Fruit fly (Drosophila melanogaster) whole organism, embryonic: ENCODE data around the gene serp.

Experiments used
- Awh ChIP-seq: fragments of 200-800 bp; sonication (Bioruptor generic); IDR thresholded peaks from 2 replicates; pipeline ENCODE4, ENCODE4 v1.3.6; 2022; ENCODE audit warnings: missing biosample characterization, missing genetic modification characterization
- CG10959 ChIP-seq: fragments of 200-800 bp; sonication (Bioruptor generic); IDR thresholded peaks from 2 replicates; pipeline ENCODE4 v1.3.6; 2022; ENCODE audit warnings: missing biosample characterization, missing genetic modification characterization
- CG13424 ChIP-seq: fragments of 200-800 bp; sonication (Bioruptor generic); optimal IDR thresholded peaks from 2 replicates; lab custom pipeline; 2019; ENCODE audit warnings: missing biosample characterization, mild to moderate bottlenecking, missing genetic modification characterization, moderate library complexity
- CG13894 ChIP-seq: fragments of 200-800 bp; sonication (Bioruptor generic); optimal IDR thresholded peaks from 3 replicates; lab custom pipeline; 2018; ENCODE audit warnings: missing biosample characterization, mild to moderate bottlenecking, missing genetic modification characterization, moderate library complexity
- CG1529 ChIP-seq: fragments of 200-800 bp; sonication (Bioruptor generic); optimal IDR thresholded peaks from 3 replicates; lab custom pipeline; 2018; ENCODE audit warnings: missing biosample characterization, missing genetic modification characterization
- CG16815 ChIP-seq: fragments of 200-800 bp; sonication (Bioruptor generic); optimal IDR thresholded peaks from 3 replicates; lab custom pipeline; 2017; ENCODE audit warnings: missing biosample characterization, mild to moderate bottlenecking, missing genetic modification characterization
- CG17385 ChIP-seq: fragments of 200-800 bp; sonication (Bioruptor generic); optimal IDR thresholded peaks from 3 replicates; lab custom pipeline; 2018; ENCODE audit warnings: missing biosample characterization, mild to moderate bottlenecking, missing genetic modification characterization
- CG17802 ChIP-seq: fragments of 200-800 bp; sonication (Bioruptor generic); optimal IDR thresholded peaks from 2 replicates; lab custom pipeline; 2018; ENCODE audit warnings: missing biosample characterization, mild to moderate bottlenecking, missing genetic modification characterization, moderate library complexity
- CG17912 ChIP-seq: fragments of 200-800 bp; sonication (Bioruptor generic); optimal IDR thresholded peaks from 2 replicates; lab custom pipeline; 2018; ENCODE audit warnings: missing biosample characterization, mild to moderate bottlenecking, missing genetic modification characterization
- CG18262 ChIP-seq: fragments of 200-800 bp; optimal IDR thresholded peaks from 3 replicates; lab custom pipeline; 2019; ENCODE audit warnings: missing biosample characterization, mild to moderate bottlenecking, missing genetic modification characterization, moderate library complexity
- CG2678 ChIP-seq: fragments of 200-800 bp; sonication (Bioruptor generic); optimal IDR thresholded peaks from 3 replicates; lab custom pipeline; 2019; ENCODE audit warnings: missing biosample characterization, mild to moderate bottlenecking, missing genetic modification characterization, moderate library complexity
- CG34376 ChIP-seq: fragments of 200-800 bp; sonication (Bioruptor generic); optimal IDR thresholded peaks from 2 replicates; lab custom pipeline; 2018; ENCODE audit warnings: missing biosample characterization, mild to moderate bottlenecking, missing genetic modification characterization
- CG4404 ChIP-seq: fragments of 200-800 bp; sonication (Bioruptor generic); IDR thresholded peaks from 2 replicates; pipeline ENCODE4 v1.3.6; 2022; ENCODE audit warnings: missing biosample characterization, missing genetic modification characterization
- CG4707 ChIP-seq: fragments of 200-800 bp; sonication (Bioruptor generic); optimal IDR thresholded peaks from 2 replicates; lab custom pipeline; 2018; ENCODE audit warnings: missing biosample characterization, mild to moderate bottlenecking, missing genetic modification characterization, moderate library complexity
- CG4820 ChIP-seq: fragments of 200-800 bp; sonication (Bioruptor generic); optimal IDR thresholded peaks from 3 replicates; lab custom pipeline; 2016; ENCODE audit warnings: missing biosample characterization, missing genetic modification characterization
- CG8388 ChIP-seq: fragments of 200-800 bp; sonication (Bioruptor generic); optimal IDR thresholded peaks from 2 replicates; lab custom pipeline; 2019; ENCODE audit warnings: missing biosample characterization, mild to moderate bottlenecking, missing genetic modification characterization, moderate library complexity
- Chrac-16 ChIP-seq: fragments of 200-800 bp; sonication (Bioruptor generic); optimal IDR thresholded peaks from 3 replicates; lab custom pipeline; 2016; ENCODE audit warnings: missing biosample characterization, missing genetic modification characterization
- Gsc ChIP-seq: fragments of 200-800 bp; sonication (Bioruptor generic); IDR thresholded peaks from 2 replicates; pipeline ENCODE4 v1.3.6; 2022; ENCODE audit warnings: missing biosample characterization, missing genetic modification characterization
- Gug ChIP-seq: fragments of 200-800 bp; sonication (Bioruptor generic); IDR thresholded peaks from 4 replicates; pipeline ENCODE4 v1.3.6; 2022; ENCODE audit warnings: missing biosample characterization, missing genetic modification characterization
- HLH3B ChIP-seq: fragments of 200-800 bp; sonication (Bioruptor generic); IDR thresholded peaks from 2 replicates; pipeline ENCODE4 v1.3.6; 2022; ENCODE audit warnings: missing biosample characterization, missing genetic modification characterization
- HmgZ ChIP-seq: fragments of 200-800 bp; sonication (Bioruptor generic); optimal IDR thresholded peaks from 2 replicates; lab custom pipeline; 2018; ENCODE audit warnings: missing biosample characterization, mild to moderate bottlenecking, missing genetic modification characterization
- Hmr ChIP-seq: fragments of 200-800 bp; sonication (Bioruptor generic); optimal IDR thresholded peaks from 3 replicates; lab custom pipeline; 2017; ENCODE audit warnings: mild to moderate bottlenecking, missing biosample characterization, missing genetic modification reagents, missing genetic modification characterization
- Nf-YA ChIP-seq: fragments of 200-800 bp; sonication (Bioruptor generic); IDR thresholded peaks from 2 replicates; pipeline ENCODE4 v1.3.6; 2022; ENCODE audit warnings: missing biosample characterization, missing genetic modification characterization
- Oli ChIP-seq: fragments of 200-800 bp; sonication (Bioruptor generic); optimal IDR thresholded peaks from 2 replicates; lab custom pipeline; 2018; ENCODE audit warnings: missing biosample characterization, mild to moderate bottlenecking, missing genetic modification characterization, moderate library complexity
- Ptx1 ChIP-seq: fragments of 200-800 bp; sonication (Bioruptor generic); IDR thresholded peaks from 2 replicates; pipeline ENCODE4 v1.3.6; 2022; ENCODE audit warnings: missing biosample characterization, missing genetic modification characterization
- Rx ChIP-seq: fragments of 200-800 bp; sonication (Bioruptor generic); IDR thresholded peaks from 2 replicates; pipeline ENCODE4 v1.3.6; 2022; ENCODE audit warnings: missing biosample characterization, missing genetic modification characterization
- Sox100B ChIP-seq: fragments of 200-800 bp; sonication (Bioruptor generic); optimal IDR thresholded peaks from 3 replicates; lab custom pipeline; 2018; ENCODE audit warnings: missing biosample characterization, mild to moderate bottlenecking, missing genetic modification characterization
- Tbp ChIP-seq: fragments of >200 bp; optimal IDR thresholded peaks from 2 replicates; lab custom pipeline; 2018; ENCODE audit warnings: missing biosample characterization, missing genetic modification characterization
- Usf ChIP-seq: fragments of 200-800 bp; sonication (Bioruptor generic); optimal IDR thresholded peaks from 2 replicates; lab custom pipeline; 2017; ENCODE audit warnings: missing genotype, missing biosample characterization, missing genetic modification characterization
- Xrp1 ChIP-seq: fragments of 200-800 bp; sonication (Bioruptor generic); IDR thresholded peaks from 2 replicates; pipeline ENCODE4 v1.3.6; 2022; ENCODE audit warnings: missing biosample characterization, missing genetic modification characterization
- ara ChIP-seq: fragments of 200-800 bp; sonication (Bioruptor generic); IDR thresholded peaks from 2 replicates; pipeline ENCODE4 v1.3.6; 2022; ENCODE audit warnings: missing biosample characterization, missing genetic modification characterization
- croc ChIP-seq: fragments of 200-800 bp; sonication (Bioruptor generic); conservative IDR thresholded peaks from 3 replicates; pipeline ENCODE4 v1.3.6; 2022; ENCODE audit warnings: missing biosample characterization, missing genetic modification characterization
- da ChIP-seq: fragments of 200-800 bp; sonication (Bioruptor generic); optimal IDR thresholded peaks from 2 replicates; lab custom pipeline; 2016; ENCODE audit warnings: missing biosample characterization, missing genetic modification characterization
- fd96Cb ChIP-seq: fragments of 200-800 bp; sonication (Bioruptor generic); optimal IDR thresholded peaks from 2 replicates; lab custom pipeline; 2018; ENCODE audit warnings: missing biosample characterization, mild to moderate bottlenecking, missing genetic modification characterization, moderate library complexity
- gce ChIP-seq: fragments of 200-800 bp; sonication (Bioruptor generic); IDR thresholded peaks from 3 replicates; pipeline ENCODE4 v1.3.6; 2022; ENCODE audit warnings: missing biosample characterization, missing genetic modification characterization
- grau ChIP-seq: fragments of 200-800 bp; optimal IDR thresholded peaks from 3 replicates; lab custom pipeline; 2019; ENCODE audit warnings: missing biosample characterization, mild to moderate bottlenecking, missing genetic modification characterization, moderate library complexity
- ind ChIP-seq: fragments of 200-800 bp; sonication (Bioruptor generic); optimal IDR thresholded peaks from 3 replicates; lab custom pipeline; 2016; ENCODE audit warnings: missing biosample characterization, missing genetic modification characterization
- jing ChIP-seq: fragments of 200-800 bp; sonication (Bioruptor generic); optimal IDR thresholded peaks from 2 replicates; lab custom pipeline; 2018; ENCODE audit warnings: missing biosample characterization, mild to moderate bottlenecking, missing genetic modification characterization
- jumu ChIP-seq: fragments of 200-800 bp; sonication (Bioruptor generic); optimal IDR thresholded peaks from 3 replicates; lab custom pipeline; 2016; ENCODE audit warnings: missing biosample characterization, missing genetic modification characterization
- mirr ChIP-seq: fragments of 200-800 bp; sonication (Bioruptor generic); optimal IDR thresholded peaks from 3 replicates; lab custom pipeline; 2018; ENCODE audit warnings: missing biosample characterization, mild to moderate bottlenecking, missing genetic modification characterization
- onecut ChIP-seq: fragments of 200-800 bp; sonication (Bioruptor generic); IDR thresholded peaks from 2 replicates; pipeline ENCODE4 v1.3.6; 2022; ENCODE audit warnings: missing biosample characterization, missing genetic modification characterization
- pan ChIP-seq, 4 experiments: fragments of >200 bp in 3 of 4; fragments of 200-800 bp in 1 of 4; sonication (Bioruptor generic) in 1 of 4; optimal IDR thresholded peaks in 3 of 4; IDR thresholded peaks in 1 of 4; 2 replicates each; pipeline versions ENCODE4 v1.3.6 to Lab custom; 2017 to 2022; ENCODE audit warnings: missing biosample characterization in 2 of 4, missing genetic modification characterization in 2 of 4, mixed read lengths in 1 of 4
- peb ChIP-seq: fragments of 200-800 bp; sonication (Bioruptor generic); IDR thresholded peaks from 2 replicates; pipeline ENCODE4 v1.3.6; 2022; ENCODE audit warnings: missing biosample characterization, missing genetic modification characterization
- pnt ChIP-seq: fragments of 200-800 bp; sonication (Bioruptor generic); optimal IDR thresholded peaks from 3 replicates; lab custom pipeline; 2016; ENCODE audit warnings: missing biosample characterization, missing genetic modification characterization
- prd ChIP-seq, 3 experiments: fragments of >200 bp in 2 of 3; fragments of 200-800 bp in 1 of 3; sonication (Bioruptor generic) in 1 of 3; optimal IDR thresholded peaks in 2 of 3; IDR thresholded peaks in 1 of 3; 2 replicates in 2 of 3; 3 replicates in 1 of 3; pipeline versions ENCODE4 v1.3.6 to Lab custom; 2017 to 2022; ENCODE audit warnings: missing biosample characterization in 1 of 3, missing genetic modification characterization in 1 of 3
- ranshi ChIP-seq: fragments of 200-800 bp; sonication (Bioruptor generic); IDR thresholded peaks from 2 replicates; pipeline ENCODE4 v1.3.6; 2022; ENCODE audit warnings: missing biosample characterization, missing genetic modification characterization
- row ChIP-seq: fragments of 200-800 bp; sonication (Bioruptor generic); IDR thresholded peaks from 3 replicates; pipeline ENCODE4 v1.3.6; 2022; ENCODE audit warnings: missing biosample characterization, missing genetic modification characterization
- slp2 ChIP-seq: fragments of 200-800 bp; sonication (Bioruptor generic); optimal IDR thresholded peaks from 2 replicates; lab custom pipeline; 2016; ENCODE audit warnings: missing biosample characterization, missing genetic modification characterization
- tup ChIP-seq: fragments of 200-800 bp; sonication (Bioruptor generic); optimal IDR thresholded peaks from 2 replicates; lab custom pipeline; 2016; ENCODE audit warnings: missing biosample characterization, mild to moderate bottlenecking, missing genetic modification characterization, moderate library complexity
- wek ChIP-seq: fragments of 200-800 bp; sonication (Bioruptor generic); optimal IDR thresholded peaks from 3 replicates; lab custom pipeline; 2018; ENCODE audit warnings: missing biosample characterization, mild to moderate bottlenecking, missing genetic modification characterization, moderate library complexity

Gene serp

dm6 chr3L:19674317-19674716 is 33.5 kb downstream of the serp start (continued):
- no peak for TF ChIP-seq Gsc (GFP tag; lab: Robert Waterston, UW)
- TF ChIP-seq croc (GFP tag; lab: Robert Waterston, UW) = peak; percentile 26; the same call in 1 of the 3 replicates
- peak; percentile 67 for TF ChIP-seq ara (GFP tag; lab: Robert Waterston, UW)
- TF ChIP-seq Hmr = no peak
- no peak for TF ChIP-seq prd (optimal IDR thresholded peaks at IDR 0.05; lab: Kevin White, UChicago)
- TF ChIP-seq prd (GFP tag; IDR thresholded peaks at IDR 0.05; lab: Robert Waterston, UW) = peak; percentile 58; the same call in 2 of the 3 replicates
- TF ChIP-seq Gug (GFP tag; lab: Robert Waterston, UW) = 0 out of 4 replicates have a peak, but pooled peaks have one; percentile 25
- no peak for TF ChIP-seq ind
- TF ChIP-seq ranshi (GFP tag; lab: Robert Waterston, UW) = peak; percentile 34; the same call in 1 of the 2 replicates
- no peak for TF ChIP-seq CG17912 (GFP tag; lab: Kevin White, UChicago)
- peak; percentile 21 for TF ChIP-seq pnt (GFP tag; lab: Kevin White, UChicago)
- TF ChIP-seq Usf (GFP tag; lab: Kevin White, UChicago) = peak; percentile 13
- no peak for TF ChIP-seq CG34376
- 0 out of 2 replicates have a peak, but pooled peaks have one; percentile 4 for TF ChIP-seq Rx
- TF ChIP-seq CG10959 (GFP tag; lab: Robert Waterston, UW) = no peak
- peak; percentile 51 for TF ChIP-seq CG8388 (GFP tag; lab: Kevin White, UChicago)
- no peak for TF ChIP-seq Sox100B (GFP tag; lab: Kevin White, UChicago)
- no peak for TF ChIP-seq HmgZ
- peak; percentile 42; the same call in 1 of the 2 replicates for TF ChIP-seq Xrp1 (GFP tag; lab: Robert Waterston, UW)
- no peak for TF ChIP-seq tup (GFP tag; lab: Kevin White, UChicago)
- TF ChIP-seq CG13424 (tag; lab: Kevin White, UChicago) = peak; percentile 0
- no peak for TF ChIP-seq pan (optimal IDR thresholded peaks at IDR 0.05; lab: Kevin White, UChicago)
- TF ChIP-seq pan (GFP tag; optimal IDR thresholded peaks at IDR 0.05 in 1 of 2, IDR thresholded peaks at IDR 0.05 in 1 of 2) = peak in 1 of 2 experiments; percentile 23
- peak; percentile 22 for TF ChIP-seq Chrac-16
- no peak for TF ChIP-seq Awh (GFP tag; lab: Robert Waterston, UW)
- peak; percentile 38 for TF ChIP-seq fd96Cb
- TF ChIP-seq Ptx1 (GFP tag; lab: Robert Waterston, UW) = peak; percentile 33; the same call in 1 of the 2 replicates
- peak; percentile 21 for TF ChIP-seq CG17802 (tag; lab: Kevin White, UChicago)
- no peak for TF ChIP-seq Nf-YA
- TF ChIP-seq CG18262 (tag; lab: Kevin White, UChicago) = peak; percentile 60
- no peak for TF ChIP-seq CG4404 (GFP tag; lab: Robert Waterston, UW)
- no peak for TF ChIP-seq wek (GFP tag; lab: Kevin White, UChicago)
- peak; percentile 9 for TF ChIP-seq jumu (GFP tag; lab: Kevin White, UChicago)
- no peak for TF ChIP-seq slp2
- peak; percentile 20 for TF ChIP-seq Oli (tag; lab: Kevin White, UChicago)
- TF ChIP-seq CG4707 (GFP tag; lab: Kevin White, UChicago) = no peak
- TF ChIP-seq grau (tag; lab: Kevin White, UChicago) = peak; percentile 4
- peak; percentile 2 for TF ChIP-seq jing (GFP tag; lab: Kevin White, UChicago)
- TF ChIP-seq peb = no peak
- 0 out of 2 replicates have a peak, but pooled peaks have one; percentile 13 for TF ChIP-seq onecut (GFP tag; lab: Robert Waterston, UW)
- peak; percentile 17 for TF ChIP-seq CG1529 (GFP tag; lab: Kevin White, UChicago)
- peak; percentile 31 for TF ChIP-seq CG2678 (tag; lab: Kevin White, UChicago)
- TF ChIP-seq da (GFP tag; lab: Kevin White, UChicago) = no peak
- TF ChIP-seq mirr (GFP tag; lab: Kevin White, UChicago) = no peak
- 0 out of 2 replicates have a peak, but pooled peaks have one; percentile 24 for TF ChIP-seq HLH3B (GFP tag; lab: Robert Waterston, UW)
- peak; percentile 35 for TF ChIP-seq CG16815 (GFP tag; lab: Kevin White, UChicago)
- no peak for TF ChIP-seq gce (GFP tag; lab: Robert Waterston, UW)
- peak; percentile 22 for TF ChIP-seq CG4820 (GFP tag; lab: Kevin White, UChicago)
- peak; percentile 8 for TF ChIP-seq CG17385 (GFP tag; lab: Kevin White, UChicago)
- TF ChIP-seq row (GFP tag; lab: Robert Waterston, UW) = peak; percentile 38; the same call in 1 of the 3 replicates
- TF ChIP-seq Tbp (GFP tag; lab: Kevin White, UChicago) = no peak
- TF ChIP-seq CG13894 = no peak
